Worm (Caenorhabditis elegans) whole organism, L2 larva: ENCODE data around the gene W04G3.13.

Experiments used
- C34F6.9 ChIP-seq: fragments of 150-350 bp; optimal IDR thresholded peaks from 2 replicates; lab custom pipeline; 2014; ENCODE audit warnings: missing biosample characterization, missing genetic modification characterization
- F13H6.1 ChIP-seq: sonication (generic microtip); optimal IDR thresholded peaks from 2 replicates; lab custom pipeline; 2016; ENCODE audit warnings: missing genetic modification characterization, missing compliant biosample characterization
- Y55F3AM.14 ChIP-seq: fragments of 200-800 bp; sonication (Bioruptor generic); optimal IDR thresholded peaks from 2 replicates; lab custom pipeline; 2018; ENCODE audit warnings: mild to moderate bottlenecking, missing genetic modification characterization, missing compliant biosample characterization
- ZK546.5 ChIP-seq: sonication (generic microtip); optimal IDR thresholded peaks from 2 replicates; lab custom pipeline; 2017; ENCODE audit warnings: missing biosample characterization, missing genetic modification characterization
- aly-2 ChIP-seq: fragments of 150-350 bp; optimal IDR thresholded peaks from 2 replicates; lab custom pipeline; 2014; ENCODE audit warnings: missing biosample characterization, missing genetic modification characterization
- ama-1 ChIP-seq: fragments of 150-350 bp; optimal IDR thresholded peaks from 2 replicates; lab custom pipeline; 2018; ENCODE audit warnings: inconsistent platforms
- blmp-1 ChIP-seq: sonication (generic microtip); optimal IDR thresholded peaks from 2 replicates; lab custom pipeline; 2017; ENCODE audit warnings: missing genetic modification characterization, mild to moderate bottlenecking, missing compliant biosample characterization, antibody characterized with exemption, moderate library complexity; ENCODE audit not compliant: insufficient read depth
- ceh-16 ChIP-seq: fragments of 150-350 bp; optimal IDR thresholded peaks from 2 replicates; lab custom pipeline; 2014; ENCODE audit warnings: missing biosample characterization, missing genetic modification characterization
- ceh-82 ChIP-seq: fragments of 150-350 bp; optimal IDR thresholded peaks from 2 replicates; lab custom pipeline; 2014; ENCODE audit warnings: missing biosample characterization, missing genetic modification characterization
- crh-2 ChIP-seq: sonication (generic microtip); optimal IDR thresholded peaks from 2 replicates; lab custom pipeline; 2017; ENCODE audit warnings: missing biosample characterization, missing genetic modification characterization
- dmd-4 ChIP-seq: sonication (generic microtip); optimal IDR thresholded peaks from 2 replicates; lab custom pipeline; 2017; ENCODE audit warnings: missing biosample characterization, missing genetic modification characterization
- egl-27 ChIP-seq: sonication (generic microtip); optimal IDR thresholded peaks from 3 replicates; lab custom pipeline; 2017; ENCODE audit warnings: missing biosample characterization, missing genetic modification reagents, missing genetic modification characterization
- elt-3 ChIP-seq: sonication (generic microtip); optimal IDR thresholded peaks from 2 replicates; lab custom pipeline; 2017; ENCODE audit warnings: missing biosample characterization, missing genetic modification characterization
- fos-1 ChIP-seq: fragments of 150-350 bp; optimal IDR thresholded peaks from 2 replicates; lab custom pipeline; 2014; ENCODE audit warnings: missing biosample characterization, missing genetic modification characterization
- gmeb-1 ChIP-seq: fragments of 150-350 bp; optimal IDR thresholded peaks from 2 replicates; lab custom pipeline; 2014; ENCODE audit warnings: missing biosample characterization, missing genetic modification characterization
- lin-11 ChIP-seq: fragments of 150-350 bp; sonication (generic microtip); optimal IDR thresholded peaks from 2 replicates; lab custom pipeline; 2014; ENCODE audit warnings: missing biosample characterization, missing genetic modification characterization, inconsistent platforms, mixed read lengths
- lin-13 ChIP-seq: fragments of 150-350 bp; optimal IDR thresholded peaks from 2 replicates; lab custom pipeline; 2014; ENCODE audit warnings: missing biosample characterization, missing genetic modification reagents, missing genetic modification characterization
- lin-39 ChIP-seq: fragments of 150-350 bp; optimal IDR thresholded peaks from 2 replicates; lab custom pipeline; 2014; ENCODE audit warnings: missing biosample characterization, missing genetic modification reagents, missing genetic modification characterization
- lsy-2 ChIP-seq, 2 experiments: fragments of 150-350 bp in 1 of 2; sonication (generic microtip) in 1 of 2; optimal IDR thresholded peaks; 2 replicates each; lab custom pipeline; 2014 to 2017; ENCODE audit warnings: missing biosample characterization in 2 of 2, missing genetic modification characterization in 2 of 2
- mab-5 ChIP-seq: fragments of 150-350 bp; optimal IDR thresholded peaks from 2 replicates; lab custom pipeline; 2014; ENCODE audit warnings: missing biosample characterization, missing genetic modification characterization
- mbf-1 ChIP-seq: sonication (generic microtip); optimal IDR thresholded peaks from 2 replicates; lab custom pipeline; 2017; ENCODE audit warnings: missing biosample characterization, missing genetic modification characterization
- mdl-1 ChIP-seq, 2 experiments: fragments of 150-350 bp in 1 of 2; sonication (generic microtip) in 1 of 2; optimal IDR thresholded peaks; 2 replicates each; lab custom pipeline; 2017; ENCODE audit warnings: missing biosample characterization in 2 of 2, missing genetic modification characterization in 2 of 2
- nhr-12 ChIP-seq: fragments of 150-350 bp; optimal IDR thresholded peaks from 2 replicates; lab custom pipeline; 2014; ENCODE audit warnings: missing biosample characterization, missing genetic modification characterization
- nhr-21 ChIP-seq: fragments of 150-350 bp; optimal IDR thresholded peaks from 2 replicates; lab custom pipeline; 2014; ENCODE audit warnings: missing biosample characterization, missing genetic modification characterization
- nhr-23 ChIP-seq: fragments of 150-350 bp; optimal IDR thresholded peaks from 2 replicates; lab custom pipeline; 2014; ENCODE audit warnings: missing biosample characterization, missing genetic modification reagents, missing genetic modification characterization
- nhr-237 ChIP-seq: fragments of 150-350 bp; optimal IDR thresholded peaks from 2 replicates; lab custom pipeline; 2014; ENCODE audit warnings: missing biosample characterization, missing genetic modification characterization
- nhr-25 ChIP-seq: fragments of 150-350 bp; sonication (generic microtip); optimal IDR thresholded peaks from 3 replicates; lab custom pipeline; 2014; ENCODE audit warnings: missing biosample characterization, missing genetic modification characterization
- nhr-6 ChIP-seq: fragments of 150-350 bp; optimal IDR thresholded peaks from 2 replicates; lab custom pipeline; 2014; ENCODE audit warnings: missing biosample characterization, missing genetic modification characterization
- nhr-77 ChIP-seq: fragments of 150-350 bp; optimal IDR thresholded peaks from 2 replicates; lab custom pipeline; 2014; ENCODE audit warnings: missing biosample characterization, missing genetic modification characterization
- peb-1 ChIP-seq: fragments of 150-350 bp; optimal IDR thresholded peaks from 2 replicates; lab custom pipeline; 2014; ENCODE audit warnings: missing biosample characterization, missing genetic modification characterization
- sem-4 ChIP-seq: fragments of 150-350 bp; optimal IDR thresholded peaks from 2 replicates; lab custom pipeline; 2014; ENCODE audit warnings: missing biosample characterization, missing genetic modification reagents, missing genetic modification characterization
- skn-1 ChIP-seq: sonication (generic microtip); optimal IDR thresholded peaks from 2 replicates; lab custom pipeline; 2017; ENCODE audit warnings: missing biosample characterization, missing genetic modification characterization
- sma-3 ChIP-seq: sonication (generic microtip); optimal IDR thresholded peaks from 2 replicates; lab custom pipeline; 2016; ENCODE audit warnings: missing genetic modification reagents, missing genetic modification characterization, missing compliant biosample characterization
- sma-9 ChIP-seq, 2 experiments: fragments of 150-350 bp in 1 of 2; sonication (generic microtip) in 1 of 2; optimal IDR thresholded peaks; 2 replicates each; lab custom pipeline; 2014 to 2016; ENCODE audit warnings: missing genetic modification characterization in 2 of 2, mild to moderate bottlenecking in 1 of 2, missing biosample characterization in 1 of 2, missing compliant biosample characterization in 1 of 2, missing genetic modification reagents in 1 of 2, moderate library complexity in 1 of 2
- snpc-4 ChIP-seq: fragments of 150-350 bp; optimal IDR thresholded peaks from 2 replicates; lab custom pipeline; 2014; ENCODE audit warnings: missing biosample characterization, missing genetic modification characterization
- unc-39 ChIP-seq: fragments of 150-350 bp; optimal IDR thresholded peaks from 2 replicates; lab custom pipeline; 2014; ENCODE audit warnings: missing biosample characterization, missing genetic modification characterization
- unc-55 ChIP-seq: fragments of 150-350 bp; sonication (generic microtip); optimal IDR thresholded peaks from 3 replicates; lab custom pipeline; 2014; ENCODE audit warnings: missing biosample characterization, missing genetic modification reagents, missing genetic modification characterization
- unc-62 ChIP-seq: fragments of 150-350 bp; optimal IDR thresholded peaks from 2 replicates; lab custom pipeline; 2014; ENCODE audit warnings: missing biosample characterization, missing genetic modification reagents, missing genetic modification characterization
- zag-1 ChIP-seq: fragments of 150-350 bp; optimal IDR thresholded peaks from 2 replicates; lab custom pipeline; 2014; ENCODE audit warnings: missing biosample characterization, missing genetic modification characterization
- ztf-1 ChIP-seq: fragments of 200-800 bp; sonication (Bioruptor generic); conservative IDR thresholded peaks from 2 replicates; pipeline ENCODE4 v1.3.6; 2022; ENCODE audit warnings: missing genetic modification characterization, missing compliant biosample characterization
- ztf-11 ChIP-seq: sonication (generic microtip); optimal IDR thresholded peaks from 2 replicates; lab custom pipeline; 2017; ENCODE audit warnings: missing biosample characterization, missing genetic modification characterization
- ztf-4 ChIP-seq: fragments of 150-350 bp; optimal IDR thresholded peaks from 2 replicates; lab custom pipeline; 2014; ENCODE audit warnings: missing biosample characterization, missing genetic modification characterization

The W04G3.13 gene

ce11 chrX:11104883-11105629 lies 25.5 kb upstream of the W04G3.13 start, which contains the start of gene W02H3.1:
W02H3.1 (minus strand) TSS chrX:11105460.
- peak; percentile 81 for TF ChIP-seq fos-1
- TF ChIP-seq unc-39 (tag; lab: Kevin White, UChicago), result no peak

ce11 chrX:11103173-11103572 lies 23.6 kb upstream of the W04G3.13 start:
- TF ChIP-seq lin-11 (tag; lab: Kevin White, UChicago), result no peak
- no peak for TF ChIP-seq nhr-77 (tag; lab: Kevin White, UChicago)
- no peak for TF ChIP-seq ceh-16
- TF ChIP-seq unc-62 (GFP tag; lab: Kevin White, UChicago), result no peak
- TF ChIP-seq sma-3 (GFP tag; lab: Kevin White, UChicago), result no peak
- TF ChIP-seq, all 48 proteins: peak for 0

ce11 chrX:11098086-11098485 lies 18.5 kb upstream of the W04G3.13 start, which contains the start of gene W02H3.3:
W02H3.3 (minus strand) TSS chrX:11098186.
- TF ChIP-seq zag-1 (tag; lab: Kevin White, UChicago), result no peak
- no peak for TF ChIP-seq mab-5 (tag; lab: Kevin White, UChicago)
- no peak for TF ChIP-seq mdl-1 (tag; optimal IDR thresholded peaks at IDR 0.05; lab: Kevin White, UChicago)
- TF ChIP-seq egl-27, result no peak
- no peak for TF ChIP-seq nhr-12 (tag; lab: Kevin White, UChicago)
- TF ChIP-seq skn-1 (tag; lab: Kevin White, UChicago), result no peak
- no peak for TF ChIP-seq aly-2 (tag; lab: Kevin White, UChicago)
- TF ChIP-seq lin-13 (GFP tag; lab: Kevin White, UChicago), result no peak
- no peak for TF ChIP-seq nhr-25
- TF ChIP-seq dmd-4 (tag; lab: Kevin White, UChicago), result no peak
- no peak for TF ChIP-seq crh-2
- no peak for TF ChIP-seq gmeb-1
- TF ChIP-seq elt-3 (tag; lab: Kevin White, UChicago), result no peak
- TF ChIP-seq ama-1 (lab: Kevin White, UChicago), result no peak
- no peak for TF ChIP-seq nhr-237 (tag; lab: Kevin White, UChicago)

ce11 chrX:11097343-11097742 lies 17.8 kb upstream of the W04G3.13 start:
- no peak for TF ChIP-seq aly-2 (tag; lab: Kevin White, UChicago)
- TF ChIP-seq F13H6.1 (tag; lab: Kevin White, UChicago), result no peak
- no peak for TF ChIP-seq peb-1 (tag; lab: Kevin White, UChicago)
- no peak for TF ChIP-seq skn-1 (tag; lab: Kevin White, UChicago)
- no peak for TF ChIP-seq dmd-4 (tag; lab: Kevin White, UChicago)
- TF ChIP-seq ZK546.5, result no peak
- no peak for TF ChIP-seq elt-3 (tag; lab: Kevin White, UChicago)
- TF ChIP-seq blmp-1 (tag; lab: Kevin White, UChicago), result no peak
- TF ChIP-seq snpc-4 (tag; lab: Kevin White, UChicago), result no peak
- TF ChIP-seq fos-1, result no peak
- TF ChIP-seq C34F6.9, result no peak
- TF ChIP-seq ceh-82 (tag; lab: Kevin White, UChicago), result no peak
- TF ChIP-seq nhr-25, result no peak
- TF ChIP-seq nhr-21 (tag; lab: Kevin White, UChicago), result no peak
- TF ChIP-seq nhr-6 (tag; lab: Kevin White, UChicago), result no peak
- no peak for TF ChIP-seq lsy-2 (tag; optimal IDR thresholded peaks at IDR 0.05; lab: Kevin White, UChicago)
- no peak for TF ChIP-seq lin-11 (tag; lab: Kevin White, UChicago)
- TF ChIP-seq, all 48 proteins: peak for 0

- TF ChIP-seq nhr-21 (tag; lab: Kevin White, UChicago) (peak; percentile 75), unc-55 (GFP tag; lab: Kevin White, UChicago) (peak; percentile 86), crh-2 (peak; percentile 79), ztf-4 (tag; lab: Kevin White, UChicago) (no peak), nhr-6 (tag; lab: Kevin White, UChicago) (peak; percentile 60), mab-5 (tag; lab: Kevin White, UChicago) (peak; percentile 84), unc-39 (tag; lab: Kevin White, UChicago) (peak; percentile 10), ZK546.5 (no peak), ztf-11 (no peak), elt-3 (tag; lab: Kevin White, UChicago) (no peak), sem-4 (tag; lab: Kevin White, UChicago) (peak; percentile 58), mdl-1 (tag; optimal IDR thresholded peaks at IDR 0.05; lab: Kevin White, UChicago) (peak in 1 of 2 experiments; percentile 86), lin-39 (no peak), snpc-4 (tag; lab: Kevin White, UChicago) (no peak), lsy-2 (tag; optimal IDR thresholded peaks at IDR 0.05; lab: Kevin White, UChicago) (peak in 1 of 2 experiments; percentile 76), nhr-237 (tag; lab: Kevin White, UChicago) (peak; percentile 34), zag-1 (tag; lab: Kevin White, UChicago) (peak; percentile 60), sma-9 (GFP tag; optimal IDR thresholded peaks at IDR 0.05; lab: Kevin White, UChicago) (peak; percentile 79), sma-9 (tag; optimal IDR thresholded peaks at IDR 0.05; lab: Kevin White, UChicago) (no peak), ceh-82 (tag; lab: Kevin White, UChicago) (peak; percentile 24), nhr-12 (tag; lab: Kevin White, UChicago) (no peak), ztf-1 (no peak), aly-2 (tag; lab: Kevin White, UChicago) (no peak), nhr-23 (tag; lab: Kevin White, UChicago) (no peak), mbf-1 (tag; lab: Kevin White, UChicago) (no peak), Y55F3AM.14 (GFP tag; lab: Kevin White, UChicago) (peak; percentile 51)
Measured at ce11 chrX:11095480-11095879, 15.9 kb upstream of the W04G3.13 start.
